Fruit fly (Drosophila melanogaster) whole organism, embryonic: ENCODE data around the gene CG13097.

Experiments used
- C15 ChIP-seq: fragments of 200-800 bp; sonication (Bioruptor generic); IDR thresholded peaks from 3 replicates; pipeline ENCODE4 v1.3.6; 2022; ENCODE audit warnings: missing biosample characterization, missing genetic modification characterization
- CG10543 ChIP-seq: fragments of 200-800 bp; sonication (Bioruptor generic); optimal IDR thresholded peaks from 3 replicates; lab custom pipeline; 2017; ENCODE audit warnings: missing biosample characterization, mild to moderate bottlenecking, missing genetic modification characterization, moderate library complexity
- CG11695 ChIP-seq: fragments of 200-800 bp; sonication (Bioruptor generic); IDR thresholded peaks from 3 replicates; pipeline ENCODE4 v1.3.6; 2022; ENCODE audit warnings: missing biosample characterization, missing genetic modification characterization
- CG12104 ChIP-seq: fragments of 200-800 bp; sonication (Bioruptor generic); optimal IDR thresholded peaks from 3 replicates; lab custom pipeline; 2016; ENCODE audit warnings: missing biosample characterization, missing genetic modification characterization
- CG13894 ChIP-seq: fragments of 200-800 bp; sonication (Bioruptor generic); optimal IDR thresholded peaks from 3 replicates; lab custom pipeline; 2018; ENCODE audit warnings: missing biosample characterization, mild to moderate bottlenecking, missing genetic modification characterization, moderate library complexity
- CG14050 ChIP-seq: fragments of 200-800 bp; sonication (Bioruptor generic); IDR thresholded peaks from 3 replicates; pipeline ENCODE4 v1.3.6; 2022; ENCODE audit warnings: missing biosample characterization, missing genetic modification characterization
- CG17385 ChIP-seq: fragments of 200-800 bp; sonication (Bioruptor generic); optimal IDR thresholded peaks from 3 replicates; lab custom pipeline; 2018; ENCODE audit warnings: missing biosample characterization, mild to moderate bottlenecking, missing genetic modification characterization
- CG17612 ChIP-seq: fragments of 200-800 bp; sonication (Bioruptor generic); IDR thresholded peaks from 2 replicates; pipeline ENCODE4 v1.3.6; 2022; ENCODE audit warnings: missing biosample characterization, missing genetic modification characterization
- CG30431 ChIP-seq: fragments of 200-800 bp; sonication (Bioruptor generic); optimal IDR thresholded peaks from 2 replicates; lab custom pipeline; 2017; ENCODE audit warnings: missing biosample characterization, missing genetic modification characterization
- CG3065 ChIP-seq: fragments of 200-800 bp; sonication (Bioruptor generic); optimal IDR thresholded peaks from 2 replicates; lab custom pipeline; 2016; ENCODE audit warnings: missing biosample characterization, missing genetic modification characterization
- CG31388 ChIP-seq: fragments of 200-800 bp; sonication (Bioruptor generic); optimal IDR thresholded peaks from 2 replicates; lab custom pipeline; 2016; ENCODE audit warnings: missing biosample characterization, missing genetic modification characterization
- CG3163 ChIP-seq: fragments of 200-800 bp; sonication (Bioruptor generic); optimal IDR thresholded peaks from 3 replicates; lab custom pipeline; 2016; ENCODE audit warnings: missing biosample characterization, missing genetic modification characterization
- CG32532 ChIP-seq: fragments of 200-800 bp; sonication (Bioruptor generic); IDR thresholded peaks from 2 replicates; pipeline ENCODE4 v1.3.6; 2022; ENCODE audit warnings: missing biosample characterization, missing genetic modification characterization
- CG4707 ChIP-seq: fragments of 200-800 bp; sonication (Bioruptor generic); optimal IDR thresholded peaks from 2 replicates; lab custom pipeline; 2018; ENCODE audit warnings: missing biosample characterization, mild to moderate bottlenecking, missing genetic modification characterization, moderate library complexity
- CG4854 ChIP-seq: fragments of 200-800 bp; sonication (Bioruptor generic); optimal IDR thresholded peaks from 2 replicates; lab custom pipeline; 2016; ENCODE audit warnings: missing biosample characterization, missing genetic modification characterization, inconsistent platforms
- CG5245 ChIP-seq: fragments of 200-800 bp; sonication (Bioruptor generic); optimal IDR thresholded peaks from 3 replicates; lab custom pipeline; 2016; ENCODE audit warnings: missing biosample characterization, missing genetic modification characterization
- CG7357 ChIP-seq: fragments of 200-800 bp; sonication (Bioruptor generic); IDR thresholded peaks from 3 replicates; pipeline ENCODE4 v1.3.6; 2022; ENCODE audit warnings: missing biosample characterization, missing genetic modification characterization
- CG7556 ChIP-seq: fragments of 200-800 bp; sonication (Bioruptor generic); optimal IDR thresholded peaks from 2 replicates; lab custom pipeline; 2017; ENCODE audit warnings: missing biosample characterization, mild to moderate bottlenecking, missing genetic modification characterization
- CG8388 ChIP-seq: fragments of 200-800 bp; sonication (Bioruptor generic); optimal IDR thresholded peaks from 2 replicates; lab custom pipeline; 2019; ENCODE audit warnings: missing biosample characterization, mild to moderate bottlenecking, missing genetic modification characterization, moderate library complexity
- CG8944 ChIP-seq: fragments of 200-800 bp; sonication (Bioruptor generic); optimal IDR thresholded peaks from 3 replicates; lab custom pipeline; 2016; ENCODE audit warnings: missing biosample characterization, missing genetic modification characterization
- CG9727 ChIP-seq: fragments of 200-800 bp; sonication (Bioruptor generic); optimal IDR thresholded peaks from 3 replicates; lab custom pipeline; 2017; ENCODE audit warnings: missing biosample characterization, mild to moderate bottlenecking, missing genetic modification characterization
- CG9817 ChIP-seq: fragments of 200-800 bp; sonication (Bioruptor generic); optimal IDR thresholded peaks from 2 replicates; lab custom pipeline; 2018; ENCODE audit warnings: missing biosample characterization, mild to moderate bottlenecking, missing genetic modification characterization, moderate library complexity
- CoRest ChIP-seq: fragments of 200-800 bp; sonication (Bioruptor generic); optimal IDR thresholded peaks from 3 replicates; lab custom pipeline; 2018; ENCODE audit warnings: missing biosample characterization, mild to moderate bottlenecking, missing genetic modification characterization, moderate library complexity
- D19A ChIP-seq: fragments of 200-800 bp; optimal IDR thresholded peaks from 3 replicates; lab custom pipeline; 2019; ENCODE audit warnings: missing biosample characterization, mild to moderate bottlenecking, missing genetic modification characterization, moderate library complexity
- Doc2 ChIP-seq: fragments of 200-800 bp; sonication (Bioruptor generic); IDR thresholded peaks from 2 replicates; pipeline ENCODE4 v1.3.6; 2022; ENCODE audit warnings: missing biosample characterization, missing genetic modification characterization
- Dp ChIP-seq: fragments of 200-800 bp; sonication (Bioruptor generic); optimal IDR thresholded peaks from 2 replicates; lab custom pipeline; 2018; ENCODE audit warnings: missing biosample characterization, mild to moderate bottlenecking, missing genetic modification characterization, moderate library complexity
- Hmr ChIP-seq: fragments of 200-800 bp; sonication (Bioruptor generic); optimal IDR thresholded peaks from 3 replicates; lab custom pipeline; 2017; ENCODE audit warnings: mild to moderate bottlenecking, missing biosample characterization, missing genetic modification reagents, missing genetic modification characterization
- Kr ChIP-seq: fragments of 200-800 bp; sonication (Bioruptor generic); optimal IDR thresholded peaks from 2 replicates; lab custom pipeline; 2017; ENCODE audit warnings: missing biosample characterization, mild to moderate bottlenecking, missing genetic modification characterization
- Max ChIP-seq: fragments of 200-800 bp; sonication (Bioruptor generic); optimal IDR thresholded peaks from 2 replicates; lab custom pipeline; 2016; ENCODE audit warnings: missing biosample characterization, mild to moderate bottlenecking, missing genetic modification characterization
- Myb ChIP-seq: fragments of 200-800 bp; sonication (Bioruptor generic); optimal IDR thresholded peaks from 2 replicates; lab custom pipeline; 2016; ENCODE audit warnings: missing biosample characterization, missing genetic modification characterization
- NFAT ChIP-seq: fragments of 200-800 bp; sonication (Bioruptor generic); IDR thresholded peaks from 2 replicates; pipeline ENCODE4 v1.3.6; 2022; ENCODE audit warnings: missing biosample characterization, missing genetic modification characterization
- Rx ChIP-seq: fragments of 200-800 bp; sonication (Bioruptor generic); IDR thresholded peaks from 2 replicates; pipeline ENCODE4 v1.3.6; 2022; ENCODE audit warnings: missing biosample characterization, missing genetic modification characterization
- Tbp ChIP-seq: fragments of >200 bp; optimal IDR thresholded peaks from 2 replicates; lab custom pipeline; 2018; ENCODE audit warnings: missing biosample characterization, missing genetic modification characterization
- ase ChIP-seq: fragments of 200-800 bp; sonication (Bioruptor generic); IDR thresholded peaks from 3 replicates; pipeline ENCODE4 v1.3.6; 2022; ENCODE audit warnings: missing biosample characterization, missing genetic modification characterization
- cwo ChIP-seq: fragments of 200-800 bp; sonication (Bioruptor generic); optimal IDR thresholded peaks from 3 replicates; lab custom pipeline; 2017; ENCODE audit warnings: missing biosample characterization, missing genetic modification characterization, mild to moderate bottlenecking, moderate library complexity, missing genetic modification reagents
- dan ChIP-seq: fragments of 200-800 bp; sonication (Bioruptor generic); IDR thresholded peaks from 2 replicates; pipeline ENCODE4 v1.3.6; 2022; ENCODE audit warnings: missing biosample characterization, missing genetic modification characterization
- dysf ChIP-seq: fragments of 200-800 bp; sonication (Bioruptor generic); IDR thresholded peaks from 3 replicates; pipeline ENCODE4 v1.3.6; 2022; ENCODE audit warnings: missing biosample characterization, missing genetic modification characterization
- fru ChIP-seq: fragments of >200 bp; optimal IDR thresholded peaks from 2 replicates; lab custom pipeline; 2017
- gt ChIP-seq: fragments of 200-800 bp; sonication (Bioruptor generic); IDR thresholded peaks from 2 replicates; pipeline ENCODE4 v1.3.6; 2022; ENCODE audit warnings: missing biosample characterization, missing genetic modification characterization
- ind ChIP-seq: fragments of 200-800 bp; sonication (Bioruptor generic); optimal IDR thresholded peaks from 3 replicates; lab custom pipeline; 2016; ENCODE audit warnings: missing biosample characterization, missing genetic modification characterization
- inv ChIP-seq: fragments of 200-800 bp; sonication (Bioruptor generic); IDR thresholded peaks from 2 replicates; pipeline ENCODE4 v1.3.6; 2022; ENCODE audit warnings: missing biosample characterization, missing genetic modification characterization; ENCODE audit not compliant: partially characterized antibody
- jigr1 ChIP-seq: fragments of 200-800 bp; sonication (Bioruptor generic); IDR thresholded peaks from 3 replicates; pipeline ENCODE4 v1.3.6; 2022; ENCODE audit warnings: missing biosample characterization, missing genetic modification characterization
- maf-S ChIP-seq: fragments of 200-800 bp; sonication (Bioruptor generic); optimal IDR thresholded peaks from 2 replicates; lab custom pipeline; 2016; ENCODE audit warnings: missing biosample characterization, missing genetic modification characterization
- mam ChIP-seq: fragments of 200-800 bp; sonication (Bioruptor generic); optimal IDR thresholded peaks from 3 replicates; lab custom pipeline; 2016; ENCODE audit warnings: missing biosample characterization, missing genetic modification characterization
- onecut ChIP-seq: fragments of 200-800 bp; sonication (Bioruptor generic); IDR thresholded peaks from 2 replicates; pipeline ENCODE4 v1.3.6; 2022; ENCODE audit warnings: missing biosample characterization, missing genetic modification characterization
- pfk ChIP-seq: fragments of 200-800 bp; sonication (Bioruptor generic); optimal IDR thresholded peaks from 2 replicates; lab custom pipeline; 2018; ENCODE audit warnings: missing biosample characterization, mild to moderate bottlenecking, missing genetic modification characterization, moderate library complexity
- psq ChIP-seq: fragments of 200-800 bp; sonication (Bioruptor generic); optimal IDR thresholded peaks from 2 replicates; lab custom pipeline; 2017; ENCODE audit warnings: missing biosample characterization, missing genetic modification characterization
- repo ChIP-seq: fragments of 200-800 bp; sonication (Bioruptor generic); optimal IDR thresholded peaks from 2 replicates; lab custom pipeline; 2016; ENCODE audit warnings: missing biosample characterization, missing genetic modification characterization
- shn ChIP-seq: fragments of 200-800 bp; sonication (Bioruptor generic); optimal IDR thresholded peaks from 3 replicates; lab custom pipeline; 2016; ENCODE audit warnings: missing biosample characterization, missing genetic modification characterization
- sna ChIP-seq: fragments of 200-800 bp; sonication (Bioruptor generic); IDR thresholded peaks from 2 replicates; pipeline ENCODE4 v1.3.6; 2022; ENCODE audit warnings: missing biosample characterization, missing genetic modification characterization; ENCODE audit not compliant: partially characterized antibody
- unpg ChIP-seq: fragments of 200-800 bp; sonication (Bioruptor generic); optimal IDR thresholded peaks from 3 replicates; lab custom pipeline; 2018; ENCODE audit warnings: missing biosample characterization, mild to moderate bottlenecking, missing genetic modification characterization, moderate library complexity
- zfh1 ChIP-seq: fragments of 200-800 bp; sonication (Bioruptor generic); IDR thresholded peaks from 3 replicates; pipeline ENCODE4 v1.3.6; 2022; ENCODE audit warnings: missing biosample characterization, missing genetic modification characterization

CG13097 gene

DNA sequence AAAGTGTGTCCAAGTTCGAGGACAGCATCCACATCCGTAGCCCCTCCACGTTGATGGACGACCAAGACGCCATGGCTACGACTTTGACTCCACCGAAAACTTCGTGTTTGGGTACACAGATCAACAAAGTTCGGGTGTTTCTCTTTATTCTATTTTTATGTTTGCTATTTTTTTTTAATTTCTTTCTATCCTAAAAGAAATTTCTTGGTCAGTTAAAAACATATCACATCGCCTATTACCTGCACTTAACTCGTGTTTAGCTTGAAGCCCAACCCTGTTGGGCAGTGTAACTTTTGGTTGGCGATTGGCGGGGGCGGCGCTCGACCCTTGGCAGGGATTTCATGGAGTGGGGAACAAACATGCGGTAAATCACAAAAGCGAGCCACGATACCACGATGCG is 41.2 kb downstream of the CG13097 start (continued):
- TF ChIP-seq CG13894 (tag; lab: Kevin White, UChicago) (no peak), CG9727 (GFP tag; lab: Kevin White, UChicago) (peak; percentile 66), jigr1 (no peak), CG14050 (peak; percentile 60), mam (no peak), CG7357 (GFP tag; lab: Robert Waterston, UW) (peak; percentile 57; the same call in 2 of the 3 replicates), fru (lab: Kevin White, UChicago) (no peak), CoRest (peak; percentile 34), CG30431 (GFP tag; lab: Kevin White, UChicago) (peak; percentile 37), inv (no peak), CG17385 (GFP tag; lab: Kevin White, UChicago) (peak; percentile 23), gt (GFP tag; lab: Robert Waterston, UW) (no peak; the same call in 1 of the 2 replicates), Doc2 (GFP tag; lab: Robert Waterston, UW) (no peak), dysf (GFP tag; lab: Robert Waterston, UW) (peak; percentile 73), zfh1 (peak; percentile 79), psq (GFP tag; lab: Kevin White, UChicago) (no peak), CG5245 (GFP tag; lab: Kevin White, UChicago) (no peak), CG32532 (GFP tag; lab: Robert Waterston, UW) (peak; percentile 48), Kr (GFP tag; lab: Kevin White, UChicago) (no peak), D19A (tag; lab: Kevin White, UChicago) (peak; percentile 6), cwo (GFP tag; lab: Kevin White, UChicago) (peak; percentile 48), Tbp (GFP tag; lab: Kevin White, UChicago) (no peak), onecut (GFP tag; lab: Robert Waterston, UW) (0 out of 2 replicates have a peak, but pooled peaks have one; percentile 6), sna (GFP tag; lab: Robert Waterston, UW) (no peak), Hmr (GFP tag; lab: Kevin White, UChicago) (no peak), CG17612 (GFP tag; lab: Robert Waterston, UW) (no peak), pfk (GFP tag; lab: Kevin White, UChicago) (no peak), C15 (GFP tag; lab: Robert Waterston, UW) (no peak), CG10543 (GFP tag; lab: Kevin White, UChicago) (no peak), repo (no peak), CG7556 (GFP tag; lab: Kevin White, UChicago) (peak; percentile 48), dan (GFP tag; lab: Robert Waterston, UW) (no peak), CG3163 (GFP tag; lab: Kevin White, UChicago) (no peak), Myb (GFP tag; lab: Kevin White, UChicago) (no peak), CG12104 (GFP tag; lab: Kevin White, UChicago) (peak; percentile 8), NFAT (peak; percentile 43; the same call in 1 of the 2 replicates), Rx (GFP tag; lab: Robert Waterston, UW) (no peak), CG8388 (GFP tag; lab: Kevin White, UChicago) (peak; percentile 46), CG11695 (peak; percentile 46; the same call in 1 of the 3 replicates), CG4854 (GFP tag; lab: Kevin White, UChicago) (no peak), CG4707 (no peak), Dp (no peak), CG31388 (GFP tag; lab: Kevin White, UChicago) (no peak), CG8944 (GFP tag; lab: Kevin White, UChicago) (no peak), maf-S (GFP tag; lab: Kevin White, UChicago) (peak; percentile 6), Max (GFP tag; lab: Kevin White, UChicago) (peak; percentile 13), ind (GFP tag; lab: Kevin White, UChicago) (peak; percentile 50), CG9817 (tag; lab: Kevin White, UChicago) (peak; percentile 7), CG3065 (no peak), unpg (GFP tag; lab: Kevin White, UChicago) (peak; percentile 57), shn (no peak), ase (GFP tag; lab: Robert Waterston, UW) (peak; percentile 57; the same call in 1 of the 3 replicates)
